Fruit fly (Drosophila melanogaster) whole organism, embryonic: Measurements from ENCODE around the gene NimC3.

ENCODE experiments used
- Atf-2 ChIP-seq: fragments of 200-800 bp; sonication (Bioruptor generic); optimal IDR thresholded peaks from 2 replicates; lab custom pipeline; 2016; ENCODE audit warnings: missing biosample characterization, missing genetic modification characterization
- Atf3 ChIP-seq: fragments of 200-800 bp; sonication (Bioruptor generic); optimal IDR thresholded peaks from 3 replicates; lab custom pipeline; 2016; ENCODE audit warnings: missing biosample characterization, missing genetic modification characterization
- B-H2 ChIP-seq: fragments of 200-800 bp; sonication (Bioruptor generic); optimal IDR thresholded peaks from 2 replicates; lab custom pipeline; 2018; ENCODE audit warnings: missing biosample characterization, mild to moderate bottlenecking, missing genetic modification characterization
- CG10274 ChIP-seq: fragments of 200-800 bp; sonication (Bioruptor generic); optimal IDR thresholded peaks from 3 replicates; lab custom pipeline; 2017; ENCODE audit warnings: missing biosample characterization, mild to moderate bottlenecking, missing genetic modification characterization
- CG10431 ChIP-seq: fragments of 200-800 bp; sonication (Bioruptor generic); optimal IDR thresholded peaks from 3 replicates; lab custom pipeline; 2018; ENCODE audit warnings: missing biosample characterization, mild to moderate bottlenecking, missing genetic modification characterization
- CG11247 ChIP-seq: fragments of 200-800 bp; sonication (Bioruptor generic); IDR thresholded peaks from 2 replicates; pipeline ENCODE4 v1.3.6; 2022; ENCODE audit warnings: missing biosample characterization, missing genetic modification characterization
- CG11723 ChIP-seq: fragments of 200-800 bp; sonication (Bioruptor generic); optimal IDR thresholded peaks from 2 replicates; lab custom pipeline; 2017; ENCODE audit warnings: missing biosample characterization, mild to moderate bottlenecking, missing genetic modification characterization
- CG12236 ChIP-seq: fragments of 200-800 bp; sonication (Bioruptor generic); optimal IDR thresholded peaks from 2 replicates; lab custom pipeline; 2016; ENCODE audit warnings: missing biosample characterization, missing genetic modification characterization
- CG12769 ChIP-seq: fragments of 200-800 bp; sonication (Bioruptor generic); optimal IDR thresholded peaks from 2 replicates; lab custom pipeline; 2019; ENCODE audit warnings: missing biosample characterization, mild to moderate bottlenecking, missing genetic modification characterization, moderate library complexity
- CG13296 ChIP-seq: fragments of 200-800 bp; sonication (Bioruptor generic); optimal IDR thresholded peaks from 3 replicates; lab custom pipeline; 2018; ENCODE audit warnings: missing biosample characterization, mild to moderate bottlenecking, missing genetic modification characterization
- CG14965 ChIP-seq: fragments of 200-800 bp; sonication (Bioruptor generic); optimal IDR thresholded peaks from 2 replicates; lab custom pipeline; 2016; ENCODE audit warnings: missing biosample characterization, missing genetic modification characterization, borderline replicate concordance
- CG17359 ChIP-seq: fragments of 200-800 bp; sonication (Bioruptor generic); optimal IDR thresholded peaks from 3 replicates; lab custom pipeline; 2018; ENCODE audit warnings: missing biosample characterization, mild to moderate bottlenecking, missing genetic modification characterization, moderate library complexity
- CG18262 ChIP-seq: fragments of 200-800 bp; optimal IDR thresholded peaks from 3 replicates; lab custom pipeline; 2019; ENCODE audit warnings: missing biosample characterization, mild to moderate bottlenecking, missing genetic modification characterization, moderate library complexity
- CG1832 ChIP-seq: fragments of 200-800 bp; sonication (Bioruptor generic); optimal IDR thresholded peaks from 2 replicates; lab custom pipeline; 2017; ENCODE audit warnings: missing biosample characterization, mild to moderate bottlenecking, missing genetic modification characterization, inconsistent platforms
- CG2202 ChIP-seq: fragments of 200-800 bp; sonication (Bioruptor generic); optimal IDR thresholded peaks from 2 replicates; lab custom pipeline; 2018; ENCODE audit warnings: missing biosample characterization, mild to moderate bottlenecking, missing genetic modification characterization
- CG4328 ChIP-seq: fragments of 200-800 bp; sonication (Bioruptor generic); optimal IDR thresholded peaks from 3 replicates; lab custom pipeline; 2017; ENCODE audit warnings: missing biosample characterization, missing genetic modification reagents, missing genetic modification characterization
- CG6813 ChIP-seq: fragments of 200-800 bp; sonication (Bioruptor generic); optimal IDR thresholded peaks from 2 replicates; lab custom pipeline; 2017; ENCODE audit warnings: missing biosample characterization, missing genetic modification characterization, mild to moderate bottlenecking, moderate library complexity, missing genetic modification reagents
- CG7357 ChIP-seq: fragments of 200-800 bp; sonication (Bioruptor generic); IDR thresholded peaks from 3 replicates; pipeline ENCODE4 v1.3.6; 2022; ENCODE audit warnings: missing biosample characterization, missing genetic modification characterization
- CG7556 ChIP-seq: fragments of 200-800 bp; sonication (Bioruptor generic); optimal IDR thresholded peaks from 2 replicates; lab custom pipeline; 2017; ENCODE audit warnings: missing biosample characterization, mild to moderate bottlenecking, missing genetic modification characterization
- CoRest ChIP-seq: fragments of 200-800 bp; sonication (Bioruptor generic); optimal IDR thresholded peaks from 3 replicates; lab custom pipeline; 2018; ENCODE audit warnings: missing biosample characterization, mild to moderate bottlenecking, missing genetic modification characterization, moderate library complexity
- Elba2 ChIP-seq: fragments of 200-800 bp; sonication (Bioruptor generic); optimal IDR thresholded peaks from 3 replicates; lab custom pipeline; 2016; ENCODE audit warnings: missing biosample characterization, missing genetic modification characterization
- H15 ChIP-seq: fragments of 200-800 bp; sonication (Bioruptor generic); IDR thresholded peaks from 3 replicates; pipeline ENCODE4 v1.3.6; 2022; ENCODE audit warnings: missing biosample characterization, missing genetic modification characterization
- Hmx ChIP-seq: fragments of 200-800 bp; sonication (Bioruptor generic); optimal IDR thresholded peaks from 2 replicates; lab custom pipeline; 2016; ENCODE audit warnings: missing biosample characterization, missing genetic modification characterization
- Hsf ChIP-seq: fragments of 200-800 bp; sonication (Bioruptor generic); optimal IDR thresholded peaks from 3 replicates; lab custom pipeline; 2016; ENCODE audit warnings: missing biosample characterization, missing genetic modification characterization
- MTF-1 ChIP-seq: fragments of 200-800 bp; sonication (Bioruptor generic); optimal IDR thresholded peaks from 2 replicates; lab custom pipeline; 2018; ENCODE audit warnings: missing biosample characterization, mild to moderate bottlenecking, missing genetic modification characterization, borderline replicate concordance
- Neu2 ChIP-seq: fragments of 200-800 bp; sonication (Bioruptor generic); optimal IDR thresholded peaks from 3 replicates; lab custom pipeline; 2016; ENCODE audit warnings: missing biosample characterization, missing genetic modification characterization, borderline replicate concordance
- Nf-YA ChIP-seq: fragments of 200-800 bp; sonication (Bioruptor generic); IDR thresholded peaks from 2 replicates; pipeline ENCODE4 v1.3.6; 2022; ENCODE audit warnings: missing biosample characterization, missing genetic modification characterization
- Rfx ChIP-seq: fragments of 200-800 bp; sonication (Bioruptor generic); IDR thresholded peaks from 2 replicates; pipeline ENCODE4 v1.3.6; 2022; ENCODE audit warnings: missing biosample characterization, missing genetic modification characterization
- Six4 ChIP-seq: fragments of 200-800 bp; sonication (Bioruptor generic); optimal IDR thresholded peaks from 2 replicates; lab custom pipeline; 2016; ENCODE audit warnings: missing biosample characterization, missing genetic modification characterization
- Stat92E ChIP-seq, 3 experiments: fragments of >200 bp in 2 of 3; fragments of 200-800 bp in 1 of 3; sonication (Bioruptor generic) in 1 of 3; optimal IDR thresholded peaks; 2 replicates each; lab custom pipeline; 2017 to 2019; ENCODE audit warnings: missing biosample characterization in 3 of 3, missing genetic modification characterization in 3 of 3, mild to moderate bottlenecking in 1 of 3, moderate library complexity in 1 of 3
- Xrp1 ChIP-seq: fragments of 200-800 bp; sonication (Bioruptor generic); IDR thresholded peaks from 2 replicates; pipeline ENCODE4 v1.3.6; 2022; ENCODE audit warnings: missing biosample characterization, missing genetic modification characterization
- al ChIP-seq: fragments of 200-800 bp; sonication (Bioruptor generic); IDR thresholded peaks from 2 replicates; pipeline ENCODE4 v1.3.6; 2022; ENCODE audit warnings: missing biosample characterization, missing genetic modification characterization
- amos ChIP-seq: fragments of 200-800 bp; sonication (Bioruptor generic); IDR thresholded peaks from 2 replicates; pipeline ENCODE4 v1.3.6; 2022; ENCODE audit warnings: missing biosample characterization, missing genetic modification characterization; ENCODE audit not compliant: partially characterized antibody
- ara ChIP-seq: fragments of 200-800 bp; sonication (Bioruptor generic); IDR thresholded peaks from 2 replicates; pipeline ENCODE4 v1.3.6; 2022; ENCODE audit warnings: missing biosample characterization, missing genetic modification characterization
- bab2 ChIP-seq: fragments of 200-800 bp; sonication (Bioruptor generic); optimal IDR thresholded peaks from 2 replicates; lab custom pipeline; 2016; ENCODE audit warnings: missing biosample characterization, missing genetic modification characterization
- chif ChIP-seq, 2 experiments: fragments of 200-800 bp; sonication (Bioruptor generic); optimal IDR thresholded peaks; 3 replicates each; lab custom pipeline; 2016; ENCODE audit warnings: missing biosample characterization in 2 of 2, missing genetic modification characterization in 2 of 2
- chm ChIP-seq: fragments of 200-800 bp; sonication (Bioruptor generic); IDR thresholded peaks from 2 replicates; pipeline ENCODE4 v1.3.6; 2022; ENCODE audit warnings: missing biosample characterization, missing genetic modification characterization
- danr ChIP-seq: fragments of 200-800 bp; sonication (Bioruptor generic); IDR thresholded peaks from 2 replicates; pipeline ENCODE4 v1.3.6; 2022; ENCODE audit warnings: missing biosample characterization, missing genetic modification characterization
- dysf ChIP-seq: fragments of 200-800 bp; sonication (Bioruptor generic); IDR thresholded peaks from 3 replicates; pipeline ENCODE4 v1.3.6; 2022; ENCODE audit warnings: missing biosample characterization, missing genetic modification characterization
- en ChIP-seq: fragments of 200-800 bp; sonication (Bioruptor generic); optimal IDR thresholded peaks from 2 replicates; lab custom pipeline; 2016; ENCODE audit warnings: missing biosample characterization, missing genetic modification characterization
- fu2 ChIP-seq: fragments of 200-800 bp; sonication (Bioruptor generic); optimal IDR thresholded peaks from 2 replicates; lab custom pipeline; 2016; ENCODE audit warnings: missing biosample characterization, missing genetic modification characterization
- knrl ChIP-seq: fragments of 200-800 bp; sonication (Bioruptor generic); IDR thresholded peaks from 3 replicates; pipeline ENCODE4 v1.3.6; 2022; ENCODE audit warnings: missing biosample characterization, missing genetic modification characterization; ENCODE audit not compliant: partially characterized antibody
- lbe ChIP-seq: fragments of 200-800 bp; sonication (Bioruptor generic); optimal IDR thresholded peaks from 2 replicates; lab custom pipeline; 2016; ENCODE audit warnings: missing biosample characterization, mild to moderate bottlenecking, missing genetic modification characterization
- lmd ChIP-seq: fragments of 200-800 bp; sonication (Bioruptor generic); IDR thresholded peaks from 2 replicates; pipeline ENCODE4 v1.3.6; 2022; ENCODE audit warnings: missing biosample characterization, missing genetic modification characterization
- lola ChIP-seq, 3 experiments: fragments of >200 bp in 2 of 3; fragments of 200-800 bp in 1 of 3; sonication (Bioruptor generic) in 1 of 3; optimal IDR thresholded peaks; 2 replicates each; lab custom pipeline; 2017 to 2019; ENCODE audit warnings: missing biosample characterization in 3 of 3, missing genetic modification characterization in 3 of 3, mild to moderate bottlenecking in 1 of 3, moderate library complexity in 1 of 3
- pho ChIP-seq: fragments of 200-800 bp; sonication (Bioruptor generic); optimal IDR thresholded peaks from 2 replicates; lab custom pipeline; 2016; ENCODE audit warnings: missing biosample characterization, missing genetic modification characterization
- pum ChIP-seq: fragments of 200-800 bp; sonication (Bioruptor generic); optimal IDR thresholded peaks from 2 replicates; lab custom pipeline; 2016; ENCODE audit warnings: missing biosample characterization, missing genetic modification characterization
- run ChIP-seq: fragments of 200-800 bp; sonication (Bioruptor generic); optimal IDR thresholded peaks from 3 replicates; lab custom pipeline; 2018; ENCODE audit warnings: missing biosample characterization, mild to moderate bottlenecking, missing genetic modification characterization
- ttk ChIP-seq: fragments of 200-800 bp; sonication (Bioruptor generic); IDR thresholded peaks from 2 replicates; pipeline ENCODE4 v2.1.2; 2022; ENCODE audit warnings: missing biosample characterization, missing genetic modification characterization
- zf30C ChIP-seq: fragments of 200-800 bp; sonication (Bioruptor generic); optimal IDR thresholded peaks from 3 replicates; lab custom pipeline; 2018; ENCODE audit warnings: missing biosample characterization, mild to moderate bottlenecking, missing genetic modification characterization
- zfh2 ChIP-seq: fragments of 200-800 bp; sonication (Bioruptor generic); optimal IDR thresholded peaks from 2 replicates; lab custom pipeline; 2016; ENCODE audit warnings: missing biosample characterization, missing genetic modification characterization

NimC3 gene

DNA sequence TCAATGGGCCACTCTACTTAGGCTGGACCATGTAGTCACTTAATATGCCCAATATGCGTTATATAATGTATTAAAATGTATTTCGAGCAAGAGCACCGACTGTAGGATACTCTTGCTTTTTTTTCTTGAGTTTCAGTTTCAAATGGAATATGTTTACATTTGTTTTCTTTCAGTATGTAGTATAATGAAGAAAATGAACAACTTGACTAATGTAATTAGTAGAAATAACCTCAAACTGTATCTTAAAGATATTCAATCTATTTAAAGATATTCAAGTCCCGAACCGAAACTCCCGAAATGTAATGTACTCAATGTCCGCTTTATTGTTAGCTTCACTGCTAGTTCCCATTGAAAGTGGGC, 4.7 kb upstream of the NimC3 start (continued):
- TF ChIP-seq CG12769 (tag; lab: Kevin White, UChicago) (no peak), CG10274 (GFP tag; lab: Kevin White, UChicago) (no peak), lola (GFP tag; optimal IDR thresholded peaks at IDR 0.05; lab: Kevin White, UChicago) (no peak), CG6813 (GFP tag; lab: Kevin White, UChicago) (no peak), CG12236 (GFP tag; lab: Kevin White, UChicago) (no peak), Neu2 (GFP tag; lab: Kevin White, UChicago) (no peak), CoRest (tag; lab: Kevin White, UChicago) (peak; percentile 69), zfh2 (GFP tag; lab: Kevin White, UChicago) (peak; percentile 40), CG14965 (GFP tag; lab: Kevin White, UChicago) (no peak), Atf-2 (GFP tag; lab: Kevin White, UChicago) (no peak), CG7357 (GFP tag; lab: Robert Waterston, UW) (0 out of 3 replicates have a peak, but pooled peaks have one; percentile 12), ara (peak; percentile 26; the same call in 1 of the 2 replicates), pum (GFP tag; lab: Kevin White, UChicago) (peak; percentile 28), amos (GFP tag; lab: Robert Waterston, UW) (no peak), CG7556 (GFP tag; lab: Kevin White, UChicago) (peak; percentile 13), dysf (GFP tag; lab: Robert Waterston, UW) (peak; percentile 65), Atf3 (GFP tag; lab: Kevin White, UChicago) (no peak), CG10431 (GFP tag; lab: Kevin White, UChicago) (no peak), bab2 (GFP tag; lab: Kevin White, UChicago) (no peak), danr (GFP tag; lab: Robert Waterston, UW) (no peak), CG11247 (GFP tag; lab: Robert Waterston, UW) (no peak), CG18262 (tag; lab: Kevin White, UChicago) (peak; percentile 57), fu2 (peak; percentile 3), Hsf (GFP tag; lab: Kevin White, UChicago) (peak; percentile 44), MTF-1 (GFP tag; lab: Kevin White, UChicago) (no peak), CG11723 (GFP tag; lab: Kevin White, UChicago) (no peak), H15 (no peak), CG13296 (GFP tag; lab: Kevin White, UChicago) (no peak), lmd (GFP tag; lab: Robert Waterston, UW) (peak; percentile 40), pho (GFP tag; lab: Kevin White, UChicago) (no peak), B-H2 (GFP tag; lab: Kevin White, UChicago) (no peak), CG2202 (tag; lab: Kevin White, UChicago) (no peak), knrl (GFP tag; lab: Robert Waterston, UW) (no peak), zf30C (GFP tag; lab: Kevin White, UChicago) (no peak), CG17359 (peak; percentile 32), Elba2 (GFP tag; lab: Kevin White, UChicago) (no peak), chif (GFP tag; optimal IDR thresholded peaks at IDR 0.05; lab: Kevin White, UChicago) (no peak), Nf-YA (GFP tag; lab: Robert Waterston, UW) (no peak), ttk (GFP tag; lab: Robert Waterston, UW) (no peak), Stat92E (GFP tag; optimal IDR thresholded peaks at IDR 0.05; lab: Kevin White, UChicago) (no peak), Rfx (no peak), CG1832 (GFP tag; lab: Kevin White, UChicago) (no peak), run (tag; lab: Kevin White, UChicago) (no peak), en (GFP tag; lab: Kevin White, UChicago) (peak; percentile 23), Xrp1 (GFP tag; lab: Robert Waterston, UW) (no peak), al (GFP tag; lab: Robert Waterston, UW) (0 out of 2 replicates have a peak, but pooled peaks have one; percentile 4), CG4328 (no peak), Six4 (no peak), lbe (GFP tag; lab: Kevin White, UChicago) (no peak), chm (GFP tag; lab: Robert Waterston, UW) (no peak), Hmx (no peak)
